Fruit fly (Drosophila melanogaster) whole organism, prepupa: ENCODE measurements around the gene CG31751.

ENCODE experiments used
- CG31627 ChIP-seq: fragments of 200-800 bp; sonication (Bioruptor generic); optimal IDR thresholded peaks from 3 replicates; lab custom pipeline; 2016; ENCODE audit warnings: missing biosample characterization, missing genetic modification characterization
- CG6163 ChIP-seq: fragments of 200-800 bp; sonication (Bioruptor generic); IDR thresholded peaks from 3 replicates; pipeline ENCODE4 v1.3.6; 2022; ENCODE audit warnings: missing biosample characterization, missing genetic modification characterization
- CG8319 ChIP-seq: fragments of 200-800 bp; sonication (Bioruptor generic); optimal IDR thresholded peaks from 3 replicates; lab custom pipeline; 2016; ENCODE audit warnings: missing biosample characterization, missing genetic modification characterization
- Eip75B ChIP-seq: fragments of 200-800 bp; sonication (Bioruptor generic); optimal IDR thresholded peaks from 3 replicates; lab custom pipeline; 2016; ENCODE audit warnings: missing biosample characterization, missing genetic modification characterization
- Ets21C ChIP-seq: fragments of 200-800 bp; sonication (Bioruptor generic); optimal IDR thresholded peaks from 3 replicates; lab custom pipeline; 2016; ENCODE audit warnings: missing biosample characterization, missing genetic modification characterization
- Hr39 ChIP-seq: fragments of 200-800 bp; sonication (Bioruptor generic); optimal IDR thresholded peaks from 2 replicates; lab custom pipeline; 2016; ENCODE audit warnings: missing biosample characterization, missing genetic modification characterization
- Hr4 ChIP-seq: fragments of 200-800 bp; sonication (Bioruptor generic); optimal IDR thresholded peaks from 3 replicates; lab custom pipeline; 2016; ENCODE audit warnings: missing biosample characterization, missing genetic modification characterization
- Sox102F ChIP-seq: fragments of 200-800 bp; sonication (Bioruptor generic); optimal IDR thresholded peaks from 2 replicates; lab custom pipeline; 2016; ENCODE audit warnings: missing biosample characterization, mild to moderate bottlenecking, missing genetic modification characterization
- achi ChIP-seq: fragments of 200-800 bp; sonication (Bioruptor generic); optimal IDR thresholded peaks from 3 replicates; lab custom pipeline; 2016; ENCODE audit warnings: missing biosample characterization, missing genetic modification characterization
- fkh ChIP-seq: fragments of 200-800 bp; sonication (Bioruptor generic); optimal IDR thresholded peaks from 3 replicates; lab custom pipeline; 2017; ENCODE audit warnings: missing biosample characterization, mild to moderate bottlenecking, missing genetic modification characterization, moderate library complexity

DNA sequence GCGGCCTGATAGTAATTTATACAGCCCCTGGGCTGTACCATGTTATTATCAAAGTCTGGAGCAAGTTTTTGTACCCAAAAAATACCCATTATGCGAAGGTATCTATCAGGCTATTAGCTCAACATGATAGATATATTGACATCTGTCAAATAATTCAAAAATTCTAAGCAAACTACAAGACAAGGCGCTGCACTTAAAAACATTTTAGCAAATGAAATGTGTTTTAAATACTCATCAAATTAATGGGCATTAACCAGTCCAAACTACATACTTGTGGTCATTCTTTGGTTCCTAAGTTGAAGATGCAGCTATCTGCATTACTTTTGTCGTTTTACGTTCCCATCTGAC is 23.7 kb upstream of the CG31751 start:
- TF ChIP-seq CG6163 (GFP tag; lab: Robert Waterston, UW) (peak; percentile 84), Sox102F (GFP tag; lab: Kevin White, UChicago) (peak; percentile 89), Eip75B (GFP tag; lab: Kevin White, UChicago) (peak; percentile 76), fkh (GFP tag; lab: Kevin White, UChicago) (no peak), Hr39 (GFP tag; lab: Kevin White, UChicago) (peak; percentile 87), Hr4 (GFP tag; lab: Kevin White, UChicago) (peak; percentile 63), achi (GFP tag; lab: Kevin White, UChicago) (peak; percentile 85), CG31627 (GFP tag; lab: Kevin White, UChicago) (peak; percentile 83), Ets21C (GFP tag; lab: Kevin White, UChicago) (peak; percentile 90), CG8319 (GFP tag; lab: Kevin White, UChicago) (peak; percentile 78)
